Worm (Caenorhabditis elegans): Measurements from ENCODE around the gene F37C12.10.

The F37C12.10 gene

DNA sequence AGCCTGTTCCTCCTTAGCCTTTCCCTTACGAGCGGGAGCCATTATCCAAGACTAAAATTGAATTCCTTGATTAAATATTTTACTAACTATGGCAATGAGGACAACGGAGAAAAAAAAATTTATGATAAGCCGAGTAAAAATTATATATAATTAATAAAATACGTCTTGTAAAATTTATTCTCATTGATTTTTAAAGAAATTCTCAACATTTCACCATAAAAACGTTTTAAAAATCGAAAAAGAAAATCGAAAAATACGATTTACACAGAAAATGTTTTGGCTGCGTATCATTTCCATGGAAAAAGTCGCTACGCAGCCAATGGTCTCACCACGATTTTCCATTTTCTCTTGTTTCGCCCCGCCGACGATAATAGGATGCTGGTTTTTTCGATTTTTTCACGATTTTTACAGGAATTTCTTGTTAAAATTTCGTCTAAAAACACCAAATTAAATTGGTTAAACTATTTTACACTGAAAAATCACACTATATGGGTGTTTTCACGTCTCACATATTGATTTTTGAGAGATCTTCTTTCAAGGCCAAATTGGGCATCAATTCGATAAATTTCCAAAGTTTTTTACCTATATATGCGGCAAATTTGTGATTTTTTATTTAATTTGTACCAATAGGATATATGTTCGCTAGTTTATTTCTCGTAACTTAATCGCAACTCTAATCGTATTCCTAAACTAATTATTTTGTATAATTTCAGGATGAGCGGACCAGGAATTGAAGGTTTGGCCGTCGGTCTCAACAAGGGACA, 8.5 kb downstream of the F37C12.10 start, which contains the start of the genes rps-14 and rpl-36 (continued):
- peak; percentile 88 for TF ChIP-seq sma-9 (GFP tag; optimal IDR thresholded peaks at IDR 0.05)
- TF ChIP-seq sma-9 (tag; optimal IDR thresholded peaks at IDR 0.05) = no peak
- no peak for TF ChIP-seq nhr-11 (tag; optimal IDR thresholded peaks at IDR 0.05)
- no peak for TF ChIP-seq mbf-1 (tag; optimal IDR thresholded peaks at IDR 0.05)
- peak; percentile 78 for TF ChIP-seq sem-4 (tag; optimal IDR thresholded peaks at IDR 0.05)
- no peak for TF ChIP-seq unc-62 (GFP tag; optimal IDR thresholded peaks at IDR 0.05)
- peak; percentile 87 for TF ChIP-seq ZK546.5 (tag; optimal IDR thresholded peaks at IDR 0.05)

DNA sequence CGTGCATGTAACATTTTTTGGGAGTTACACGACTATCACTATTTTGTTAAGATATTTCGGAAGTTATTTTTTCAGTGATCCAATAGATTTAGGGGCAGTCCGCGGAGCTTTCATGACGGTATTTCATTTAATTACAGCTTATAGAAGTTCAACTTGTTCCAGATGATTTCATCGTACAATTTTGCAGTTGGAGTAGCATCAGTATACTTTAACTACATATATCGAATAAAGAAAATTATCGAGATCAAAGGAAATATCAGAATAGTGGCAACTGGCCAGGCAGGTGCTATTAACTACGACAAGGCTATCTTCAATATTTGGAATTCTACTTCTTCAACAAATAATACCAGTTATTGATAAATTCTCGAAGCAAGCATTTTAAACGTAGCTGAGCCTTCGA, 9.7 kb downstream of the F37C12.10 start:
- no peak for TF ChIP-seq nhr-6 (tag; optimal IDR thresholded peaks at IDR 0.05)
- no peak for TF ChIP-seq skn-1 (tag; optimal IDR thresholded peaks at IDR 0.05)
- no peak for TF ChIP-seq nhr-21 (tag; optimal IDR thresholded peaks at IDR 0.05)
- no peak for TF ChIP-seq lin-13 (GFP tag; optimal IDR thresholded peaks at IDR 0.05)
- no peak for TF ChIP-seq sma-9 (GFP tag; optimal IDR thresholded peaks at IDR 0.05)
- TF ChIP-seq sma-9 (tag; optimal IDR thresholded peaks at IDR 0.05) = no peak
- no peak for TF ChIP-seq nhr-25 (tag; optimal IDR thresholded peaks at IDR 0.05)

DNA sequence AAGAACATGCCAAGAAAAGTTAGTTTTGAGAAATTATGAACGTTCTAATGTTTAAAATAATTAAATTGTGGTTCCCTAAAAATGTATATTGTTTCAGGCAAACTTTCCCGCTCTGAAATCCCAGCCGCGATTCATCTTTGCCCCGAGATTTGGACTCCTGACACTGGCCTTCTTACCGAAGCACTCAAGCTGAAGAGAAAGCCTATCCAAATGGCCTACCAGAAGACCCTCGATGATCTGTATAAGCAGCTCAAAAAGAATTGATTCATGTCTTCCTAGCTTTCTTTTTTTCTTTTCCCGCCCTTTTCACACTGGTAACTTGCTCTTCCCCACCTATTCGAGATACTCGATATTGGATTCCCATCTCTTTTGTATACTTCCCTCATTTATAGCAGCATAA, 18.1 kb downstream of the F37C12.10 start:
- TF ChIP-seq blmp-1 (tag; optimal IDR thresholded peaks at IDR 0.05; ENCODE audit: insufficient read depth) (no peak), unc-39 (tag; optimal IDR thresholded peaks at IDR 0.05) (no peak), R02D3.7 (tag; optimal IDR thresholded peaks at IDR 0.05) (no peak), F13H6.1 (tag; optimal IDR thresholded peaks at IDR 0.05) (no peak), aly-2 (tag; optimal IDR thresholded peaks at IDR 0.05) (no peak), unc-62 (GFP tag; optimal IDR thresholded peaks at IDR 0.05) (no peak), sem-4 (tag; optimal IDR thresholded peaks at IDR 0.05) (no peak), skn-1 (tag; optimal IDR thresholded peaks at IDR 0.05) (no peak), nhr-129 (tag; optimal IDR thresholded peaks at IDR 0.05) (no peak), Y55F3AM.14 (GFP tag; optimal IDR thresholded peaks at IDR 0.05) (no peak)

DNA sequence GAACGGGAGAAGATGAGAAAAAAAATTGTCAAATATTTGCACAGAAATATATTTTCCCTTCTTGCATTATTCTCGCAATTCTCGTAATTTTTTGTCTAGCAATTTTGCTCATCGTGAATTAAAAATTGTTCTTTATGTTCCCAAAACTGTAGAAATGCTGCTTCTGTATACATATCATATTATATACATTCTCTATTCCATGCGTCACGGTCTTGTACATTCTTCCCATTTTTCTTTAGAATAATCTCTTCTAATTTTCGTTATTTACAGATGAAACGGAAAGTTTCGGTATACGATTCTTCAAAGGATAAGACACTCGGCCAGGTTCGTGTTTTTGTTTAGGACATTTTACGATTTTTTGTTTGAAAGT, 20.6 kb downstream of the F37C12.10 start, which contains the start of gene acs-4:
acs-4 (plus strand) TSS at position 271 of the 370 bp plus-strand sequence.
- no peak for TF ChIP-seq lin-13 (GFP tag; optimal IDR thresholded peaks at IDR 0.05)
- TF ChIP-seq nhr-6 (tag; optimal IDR thresholded peaks at IDR 0.05) = no peak
- TF ChIP-seq gmeb-1 (tag; optimal IDR thresholded peaks at IDR 0.05) = no peak
- TF ChIP-seq ztf-1 (GFP tag; conservative IDR thresholded peaks at IDR 0.05) = no peak
- TF ChIP-seq unc-55 (GFP tag; optimal IDR thresholded peaks at IDR 0.05) = no peak
- no peak for TF ChIP-seq zag-1 (tag; optimal IDR thresholded peaks at IDR 0.05)
- no peak for TF ChIP-seq C34F6.9 (tag; optimal IDR thresholded peaks at IDR 0.05)
- TF ChIP-seq nhr-25 (tag; optimal IDR thresholded peaks at IDR 0.05) = no peak
- TF ChIP-seq ama-1 (optimal IDR thresholded peaks at IDR 0.05) = no peak
- no peak for TF ChIP-seq fos-1 (tag; optimal IDR thresholded peaks at IDR 0.05)
- no peak for TF ChIP-seq alr-1 (tag; optimal IDR thresholded peaks at IDR 0.05)
- TF ChIP-seq peb-1 (tag; optimal IDR thresholded peaks at IDR 0.05) = no peak
- TF ChIP-seq ztf-11 (tag; optimal IDR thresholded peaks at IDR 0.05) = no peak
- TF ChIP-seq ztf-4 (tag; optimal IDR thresholded peaks at IDR 0.05) = no peak
- TF ChIP-seq nhr-10 (tag; optimal IDR thresholded peaks at IDR 0.05) = no peak
- no peak for TF ChIP-seq snpc-4 (tag; optimal IDR thresholded peaks at IDR 0.05)
- TF ChIP-seq mbf-1 (tag; optimal IDR thresholded peaks at IDR 0.05) = no peak
- TF ChIP-seq nhr-21 (tag; optimal IDR thresholded peaks at IDR 0.05) = no peak
- no peak for TF ChIP-seq lin-11 (tag; optimal IDR thresholded peaks at IDR 0.05)

DNA sequence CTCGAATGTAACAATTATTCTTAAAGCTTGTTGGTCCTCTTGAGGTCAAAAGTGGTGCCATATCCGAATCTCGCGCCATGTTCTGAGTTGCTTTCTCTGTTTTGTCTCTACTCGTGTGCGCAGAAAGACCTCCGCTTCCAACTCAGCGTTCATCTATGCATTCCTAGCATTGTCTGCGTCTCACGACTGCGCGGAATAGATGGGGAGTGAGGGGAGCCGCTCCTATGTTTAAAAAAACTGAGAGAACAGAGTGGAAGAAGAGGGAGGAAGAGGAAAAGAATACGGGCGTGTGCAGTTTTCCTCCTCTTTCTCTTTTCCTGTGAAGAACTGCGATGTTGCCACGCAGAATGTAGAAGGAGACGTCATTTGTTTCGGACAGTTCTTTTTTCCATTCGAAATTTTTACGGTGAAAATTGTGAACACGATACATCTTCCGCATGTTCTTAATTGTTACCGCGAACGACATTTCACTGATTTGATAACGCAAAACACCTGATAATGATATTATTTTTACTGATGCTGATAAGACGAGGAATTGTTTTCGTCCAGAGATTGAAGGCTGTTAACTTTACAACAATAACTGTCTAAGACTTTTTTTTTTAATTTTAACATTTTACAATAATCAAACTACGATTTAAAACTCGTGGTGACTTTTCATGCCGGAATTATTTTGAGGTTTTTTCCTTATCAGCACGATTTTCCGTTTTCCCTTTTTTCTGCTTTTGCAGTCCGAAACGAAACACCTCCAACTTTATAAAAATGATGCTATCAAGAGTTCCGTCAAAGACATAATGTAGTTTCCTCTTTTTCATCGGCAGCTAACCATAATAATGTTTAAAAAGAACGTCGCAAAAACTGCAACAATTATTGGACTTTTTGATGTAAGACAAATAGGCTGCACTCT, 21.3 kb downstream of the F37C12.10 start:
- TF ChIP-seq nhr-129 (tag; optimal IDR thresholded peaks at IDR 0.05) (peak; percentile 76), egl-27 (tag; optimal IDR thresholded peaks at IDR 0.05) (peak; percentile 74), aly-2 (tag; optimal IDR thresholded peaks at IDR 0.05) (no peak), F13H6.1 (tag; optimal IDR thresholded peaks at IDR 0.05) (peak; percentile 44), mbf-1 (tag; optimal IDR thresholded peaks at IDR 0.05) (no peak), mdl-1 (tag; optimal IDR thresholded peaks at IDR 0.05) (peak; percentile 23 to 29), unc-55 (GFP tag; optimal IDR thresholded peaks at IDR 0.05) (peak; percentile 82), snpc-4 (tag; optimal IDR thresholded peaks at IDR 0.05) (no peak), lin-13 (GFP tag; optimal IDR thresholded peaks at IDR 0.05) (peak; percentile 5), nhr-77 (tag; optimal IDR thresholded peaks at IDR 0.05) (no peak), crh-2 (tag; optimal IDR thresholded peaks at IDR 0.05) (peak; percentile 71), ztf-4 (tag; optimal IDR thresholded peaks at IDR 0.05) (peak; percentile 32), lsy-2 (tag; optimal IDR thresholded peaks at IDR 0.05) (peak in 1 of 2 experiments; percentile 69), zag-1 (tag; optimal IDR thresholded peaks at IDR 0.05) (peak; percentile 62), fos-1 (tag; optimal IDR thresholded peaks at IDR 0.05) (peak; percentile 58), sma-3 (GFP tag; optimal IDR thresholded peaks at IDR 0.05) (no peak), nhr-25 (tag; optimal IDR thresholded peaks at IDR 0.05) (peak; percentile 5), sma-9 (GFP tag; optimal IDR thresholded peaks at IDR 0.05) (peak; percentile 13), sma-9 (tag; optimal IDR thresholded peaks at IDR 0.05) (no peak), lin-11 (tag; optimal IDR thresholded peaks at IDR 0.05) (peak; percentile 63), mab-5 (tag; optimal IDR thresholded peaks at IDR 0.05) (peak; percentile 16), C34F6.9 (tag; optimal IDR thresholded peaks at IDR 0.05) (peak; percentile 77)

All from whole organism, L2 larva.